Worm (Caenorhabditis elegans) whole organism, late embryonic: ENCODE measurements around the gene famh-136.

Experiments
- C08G9.2 ChIP-seq: sonication (generic microtip); optimal IDR thresholded peaks from 2 replicates; lab custom pipeline; 2016; ENCODE audit warnings: mild to moderate bottlenecking, missing genetic modification characterization, moderate library complexity, missing compliant biosample characterization
- C38D4.7 ChIP-seq: fragments of 200-800 bp; sonication (Bioruptor generic); optimal IDR thresholded peaks from 2 replicates; lab custom pipeline; 2018; ENCODE audit warnings: mild to moderate bottlenecking, missing genetic modification characterization, moderate library complexity, missing compliant biosample characterization
- K09A11.1 ChIP-seq: sonication (generic microtip); optimal IDR thresholded peaks from 2 replicates; lab custom pipeline; 2017; ENCODE audit warnings: antibody characterized with exemption, mild to moderate bottlenecking, missing genetic modification characterization, missing compliant biosample characterization; ENCODE audit not compliant: insufficient read depth
- T23F11.4 ChIP-seq: fragments of 200-800 bp; sonication (Bioruptor generic); optimal IDR thresholded peaks from 2 replicates; lab custom pipeline; 2018; ENCODE audit warnings: mild to moderate bottlenecking, missing genetic modification characterization, missing compliant biosample characterization
- ama-1 ChIP-seq: fragments of 150-350 bp; optimal IDR thresholded peaks from 2 replicates; lab custom pipeline; 2014
- ceh-14 ChIP-seq: sonication (generic microtip); optimal IDR thresholded peaks from 2 replicates; lab custom pipeline; 2016; ENCODE audit warnings: missing genotype, missing genetic modification characterization, missing compliant biosample characterization
- ceh-9 ChIP-seq: sonication (generic microtip); optimal IDR thresholded peaks from 2 replicates; lab custom pipeline; 2016; ENCODE audit warnings: mild to moderate bottlenecking, missing genetic modification characterization, inconsistent platforms, missing compliant biosample characterization
- nfya-1 ChIP-seq: sonication (generic microtip); optimal IDR thresholded peaks from 2 replicates; lab custom pipeline; 2017; ENCODE audit warnings: missing genetic modification characterization, mild to moderate bottlenecking, missing compliant biosample characterization, antibody characterized with exemption, moderate library complexity
- pag-3 ChIP-seq: sonication (generic microtip); optimal IDR thresholded peaks from 2 replicates; lab custom pipeline; 2016; ENCODE audit warnings: missing compliant biosample characterization, missing genetic modification characterization, borderline replicate concordance
- pqm-1 ChIP-seq: sonication (generic microtip); optimal IDR thresholded peaks from 2 replicates; lab custom pipeline; 2016; ENCODE audit warnings: missing genetic modification characterization, missing compliant biosample characterization
- pros-1 ChIP-seq: fragments of 150-350 bp; optimal IDR thresholded peaks from 2 replicates; lab custom pipeline; 2014; ENCODE audit warnings: missing biosample characterization, missing genetic modification reagents, missing genetic modification characterization
- unc-86 ChIP-seq: sonication (generic microtip); optimal IDR thresholded peaks from 2 replicates; lab custom pipeline; 2016; ENCODE audit warnings: missing genetic modification characterization, missing compliant biosample characterization

ce11 chrIII:8858482-8858881 lies 29.1 kb upstream of the famh-136 start:
- TF ChIP-seq ceh-14 (tag; lab: Kevin White, UChicago) (no peak), unc-86 (tag; lab: Kevin White, UChicago) (no peak), K09A11.1 (tag; lab: Kevin White, UChicago) (no peak), T23F11.4 (no peak), pqm-1 (tag; lab: Kevin White, UChicago) (no peak), ama-1 (lab: Kevin White, UChicago) (no peak), ceh-9 (no peak), nfya-1 (tag; lab: Kevin White, UChicago) (no peak), pag-3 (tag; lab: Kevin White, UChicago) (no peak), pros-1 (no peak), C08G9.2 (no peak), C38D4.7 (GFP tag; lab: Kevin White, UChicago) (no peak)
